Fruit fly (Drosophila melanogaster) whole organism, wandering third instar larva: Measurements from ENCODE around the gene CG43902.

ENCODE experiments used
- Dif ChIP-seq: fragments of 200-275, 200-300 bp; sonication (Bioruptor generic); optimal IDR thresholded peaks from 2 replicates; lab custom pipeline; 2018; ENCODE audit warnings: missing biosample characterization, missing genetic modification characterization; ENCODE audit not compliant: partially characterized antibody
- HLH106 ChIP-seq: fragments of 200-800 bp; optimal IDR thresholded peaks from 3 replicates; lab custom pipeline; 2019; ENCODE audit warnings: missing biosample characterization, mild to moderate bottlenecking, missing genetic modification characterization, moderate library complexity
- Hr78 ChIP-seq: fragments of >200 bp; optimal IDR thresholded peaks from 2 replicates; lab custom pipeline; 2017; ENCODE audit warnings: missing biosample characterization, missing genetic modification characterization
- Jra ChIP-seq: sonication (Bioruptor generic); optimal IDR thresholded peaks from 2 replicates; lab custom pipeline; 2016; ENCODE audit warnings: missing biosample characterization, missing genetic modification characterization
- Sp1 ChIP-seq: fragments of 200-800 bp; sonication (Bioruptor generic); optimal IDR thresholded peaks from 3 replicates; lab custom pipeline; 2019; ENCODE audit warnings: missing biosample characterization, mild to moderate bottlenecking, missing genetic modification characterization, moderate library complexity
- Vsx2 ChIP-seq: fragments of 200-300, 225-300 bp; sonication (Bioruptor generic); optimal IDR thresholded peaks from 2 replicates; lab custom pipeline; 2018; ENCODE audit warnings: missing biosample characterization, missing genetic modification characterization; ENCODE audit not compliant: partially characterized antibody
- br ChIP-seq: fragments of 200-800 bp; sonication (Bioruptor generic); optimal IDR thresholded peaks from 2 replicates; lab custom pipeline; 2016; ENCODE audit warnings: missing biosample characterization, missing genetic modification characterization
- brk ChIP-seq: fragments of 200-800 bp; sonication (Bioruptor generic); optimal IDR thresholded peaks from 2 replicates; lab custom pipeline; 2016; ENCODE audit warnings: missing biosample characterization, mild to moderate bottlenecking, missing genetic modification characterization
- dmrt93B ChIP-seq: fragments of 200-800 bp; sonication (Bioruptor generic); optimal IDR thresholded peaks from 2 replicates; lab custom pipeline; 2018; ENCODE audit warnings: missing biosample characterization, mild to moderate bottlenecking, missing genetic modification characterization
- fru ChIP-seq: fragments of 200-800 bp; sonication (Bioruptor generic); optimal IDR thresholded peaks from 3 replicates; lab custom pipeline; 2016; ENCODE audit warnings: missing biosample characterization, mild to moderate bottlenecking, missing genetic modification characterization
- h ChIP-seq: fragments of 200-800 bp; sonication (Bioruptor generic); optimal IDR thresholded peaks from 3 replicates; lab custom pipeline; 2016; ENCODE audit warnings: missing biosample characterization, mild to moderate bottlenecking, missing genetic modification characterization
- pan ChIP-seq: fragments of >200 bp; optimal IDR thresholded peaks from 2 replicates; lab custom pipeline; 2017
- psq ChIP-seq: fragments of 200-800 bp; sonication (Bioruptor generic); optimal IDR thresholded peaks from 3 replicates; lab custom pipeline; 2017; ENCODE audit warnings: missing biosample characterization, mild to moderate bottlenecking, missing genetic modification characterization, moderate library complexity
- sv ChIP-seq: fragments of 200-800 bp; sonication (Bioruptor generic); optimal IDR thresholded peaks from 3 replicates; lab custom pipeline; 2016; ENCODE audit warnings: missing biosample characterization, missing genetic modification characterization

DNA sequence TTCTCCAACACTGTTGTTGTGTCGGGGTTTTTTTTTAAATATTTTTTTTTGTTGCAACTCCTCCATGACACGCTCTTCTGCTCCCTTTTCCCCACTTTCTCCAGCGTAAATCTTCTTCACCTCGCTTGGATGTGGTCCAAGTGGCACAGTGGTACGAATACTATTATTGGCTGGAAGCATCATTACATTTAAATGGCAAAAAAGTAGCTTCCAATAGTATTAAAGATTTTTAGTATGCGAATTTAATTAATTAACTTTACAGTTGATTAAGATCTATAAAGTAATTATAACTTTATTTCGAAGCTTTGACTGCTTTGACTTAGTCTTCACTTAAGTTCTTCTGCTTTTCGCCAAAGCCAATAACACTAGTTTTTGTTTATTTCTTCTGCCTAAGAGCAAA is 39.9 kb upstream of the CG43902 start:
- TF ChIP-seq psq (GFP tag; lab: Kevin White, UChicago) (peak; percentile 28), h (no peak), brk (GFP tag; lab: Kevin White, UChicago) (no peak), dmrt93B (GFP tag; lab: Kevin White, UChicago) (no peak), HLH106 (tag; lab: Kevin White, UChicago) (no peak), br (no peak), sv (GFP tag; lab: Kevin White, UChicago) (no peak), pan (lab: Kevin White, UChicago) (no peak), Sp1 (GFP tag; lab: Kevin White, UChicago) (no peak), Dif (GFP tag; lab: Kevin White, UChicago) (no peak), fru (GFP tag; lab: Kevin White, UChicago) (no peak), Hr78 (GFP tag; lab: Kevin White, UChicago) (no peak), Jra (GFP tag; lab: Kevin White, UChicago) (no peak), Vsx2 (GFP tag; lab: Kevin White, UChicago) (no peak)
